Worm (Caenorhabditis elegans) whole organism, late embryonic: ENCODE results near the gene sre-24.

Experiments
- ama-1 ChIP-seq: fragments of 150-350 bp; optimal IDR thresholded peaks from 2 replicates; lab custom pipeline; 2014
- ceh-9 ChIP-seq: sonication (generic microtip); optimal IDR thresholded peaks from 2 replicates; lab custom pipeline; 2016; ENCODE audit warnings: mild to moderate bottlenecking, missing genetic modification characterization, inconsistent platforms, missing compliant biosample characterization
- dmd-4 ChIP-seq: sonication (generic microtip); optimal IDR thresholded peaks from 2 replicates; lab custom pipeline; 2016; ENCODE audit warnings: borderline replicate concordance, missing genetic modification characterization, missing compliant biosample characterization
- fkh-10 ChIP-seq: fragments of 150-350 bp; optimal IDR thresholded peaks from 2 replicates; lab custom pipeline; 2014; ENCODE audit warnings: missing biosample characterization, missing genetic modification reagents, missing genetic modification characterization
- npax-4 ChIP-seq: sonication (generic microtip); optimal IDR thresholded peaks from 2 replicates; lab custom pipeline; 2016; ENCODE audit warnings: missing genetic modification characterization, missing compliant biosample characterization
- pha-4 ChIP-seq: fragments of 150-350 bp; optimal IDR thresholded peaks from 2 replicates; lab custom pipeline; 2018; ENCODE audit warnings: missing biosample characterization, missing genetic modification reagents, missing genetic modification characterization
- rnt-1 ChIP-seq: sonication (generic microtip); optimal IDR thresholded peaks from 2 replicates; lab custom pipeline; 2016; ENCODE audit warnings: missing genetic modification characterization, missing compliant biosample characterization
- tbx-2 ChIP-seq: sonication (generic microtip); optimal IDR thresholded peaks from 2 replicates; lab custom pipeline; 2016; ENCODE audit warnings: missing genetic modification characterization, missing compliant biosample characterization

ce11 chrV:2931252-2931651, 46.7 kb downstream of the sre-24 start, which contains the start of gene C31B8.1:
- TF ChIP-seq ceh-9 (tag; lab: Kevin White, UChicago) (no peak), pha-4 (tag; lab: Kevin White, UChicago) (no peak), dmd-4 (tag; lab: Kevin White, UChicago) (no peak), fkh-10 (GFP tag; lab: Kevin White, UChicago) (no peak), npax-4 (tag; lab: Kevin White, UChicago) (no peak), ama-1 (lab: Kevin White, UChicago) (no peak), tbx-2 (tag; lab: Kevin White, UChicago) (no peak), rnt-1 (tag; lab: Kevin White, UChicago) (no peak)
